Worm (Caenorhabditis elegans) whole organism, L2 larva: ENCODE results near the gene nkat-3.
A peak's percentile ranks its signal among the peaks of the same experiment; 100 is the strongest.

Experiments used
- ama-1 ChIP-seq: fragments of 150-350 bp; optimal IDR thresholded peaks from 2 replicates; lab custom pipeline; 2018; ENCODE audit warnings: inconsistent platforms
- blmp-1 ChIP-seq: sonication (generic microtip); optimal IDR thresholded peaks from 2 replicates; lab custom pipeline; 2017; ENCODE audit warnings: missing genetic modification characterization, mild to moderate bottlenecking, missing compliant biosample characterization, antibody characterized with exemption, moderate library complexity; ENCODE audit not compliant: insufficient read depth
- crh-2 ChIP-seq: sonication (generic microtip); optimal IDR thresholded peaks from 2 replicates; lab custom pipeline; 2017; ENCODE audit warnings: missing biosample characterization, missing genetic modification characterization
- lsy-2 ChIP-seq, 2 experiments: fragments of 150-350 bp in 1 of 2; sonication (generic microtip) in 1 of 2; optimal IDR thresholded peaks; 2 replicates each; lab custom pipeline; 2014 to 2017; ENCODE audit warnings: missing biosample characterization in 2 of 2, missing genetic modification characterization in 2 of 2
- nhr-11 ChIP-seq: fragments of 150-350 bp; optimal IDR thresholded peaks from 2 replicates; lab custom pipeline; 2014; ENCODE audit warnings: missing biosample characterization, missing genetic modification characterization

DNA sequence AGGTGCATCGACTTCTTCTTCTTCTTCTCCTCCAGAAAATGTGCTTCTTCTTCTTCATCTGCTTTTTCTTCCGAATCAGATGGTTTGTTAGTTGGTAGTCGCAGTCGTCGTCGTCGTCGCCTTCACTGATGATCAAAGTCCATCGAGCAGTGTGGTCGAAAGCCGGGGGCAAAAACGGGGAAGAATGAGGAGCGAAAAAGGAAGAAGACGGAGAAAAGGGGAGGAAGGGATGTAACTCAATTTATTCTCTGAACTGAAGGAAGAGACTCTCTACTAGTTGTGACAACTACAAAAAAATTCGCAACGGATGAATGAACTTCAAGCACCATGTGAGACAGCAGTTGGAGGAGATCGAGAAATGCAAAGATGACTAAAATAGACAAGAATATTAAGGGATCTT is 45.8 kb upstream of the nkat-3 start:
- TF ChIP-seq lsy-2 (tag; optimal IDR thresholded peaks at IDR 0.05; lab: Kevin White, UChicago), result peak in 1 of 2 experiments; percentile 3
- TF ChIP-seq ama-1, result no peak
- no peak for TF ChIP-seq nhr-11 (tag; lab: Kevin White, UChicago)
- TF ChIP-seq crh-2, result no peak
- no peak for TF ChIP-seq blmp-1
